Fruit fly (Drosophila melanogaster): ENCODE data around the gene Sfp24Bc.
A peak's percentile ranks its signal among the peaks of the same experiment; 100 is the strongest.

Sfp24Bc gene

dm6 chr2L:3657349-3658142 lies 12.8 kb downstream of the Sfp24Bc start (continued):
- TF ChIP-seq CG42726 (GFP tag; IDR thresholded peaks at IDR 0.05; ENCODE audit: partially characterized antibody) (peak; percentile 90), CG17385 (GFP tag; optimal IDR thresholded peaks at IDR 0.05) (peak; percentile 24), Ptx1 (GFP tag; IDR thresholded peaks at IDR 0.05) (peak; percentile 53), Trl (optimal IDR thresholded peaks at IDR 0.05) (peak; percentile 48 to 60), Trl (GFP tag; optimal IDR thresholded peaks at IDR 0.05) (peak; percentile 74), CG9817 (tag; optimal IDR thresholded peaks at IDR 0.05) (peak; percentile 51), her (GFP tag; optimal IDR thresholded peaks at IDR 0.05) (peak; percentile 57), sd (tag; optimal IDR thresholded peaks at IDR 0.05) (peak; percentile 84), sna (GFP tag; IDR thresholded peaks at IDR 0.05; ENCODE audit: partially characterized antibody) (no peak), CG17328 (GFP tag; IDR thresholded peaks at IDR 0.05) (peak; percentile 51; the same call in 1 of the 2 replicates), CG1529 (GFP tag; optimal IDR thresholded peaks at IDR 0.05) (no peak), mirr (GFP tag; optimal IDR thresholded peaks at IDR 0.05) (peak; percentile 56), CG11247 (GFP tag; IDR thresholded peaks at IDR 0.05) (peak; percentile 66), vfl (GFP tag; optimal IDR thresholded peaks at IDR 0.05) (peak; percentile 21), dan (GFP tag; IDR thresholded peaks at IDR 0.05) (no peak), CG7357 (GFP tag; IDR thresholded peaks at IDR 0.05) (no peak), CG10543 (GFP tag; optimal IDR thresholded peaks at IDR 0.05) (no peak), ci (GFP tag; IDR thresholded peaks at IDR 0.05) (peak; percentile 84; the same call in 2 of the 3 replicates), D19B (GFP tag; optimal IDR thresholded peaks at IDR 0.05) (no peak), ewg (GFP tag; optimal IDR thresholded peaks at IDR 0.05) (peak; percentile 42), CG6272 (GFP tag; IDR thresholded peaks at IDR 0.05) (peak; percentile 55), ssp (GFP tag; IDR thresholded peaks at IDR 0.05) (peak; percentile 36; the same call in 1 of the 2 replicates), CG8089 (GFP tag; optimal IDR thresholded peaks at IDR 0.05) (peak; percentile 21), HLH3B (GFP tag; IDR thresholded peaks at IDR 0.05) (peak; percentile 15; the same call in 1 of the 2 replicates), HmgZ (tag; optimal IDR thresholded peaks at IDR 0.05) (peak; percentile 92), caup (GFP tag; optimal IDR thresholded peaks at IDR 0.05; ENCODE audit: severe bottlenecking) (peak; percentile 27), nerfin-2 (GFP tag; IDR thresholded peaks at IDR 0.05; ENCODE audit: partially characterized antibody) (no peak), sisA (GFP tag; IDR thresholded peaks at IDR 0.05) (peak; percentile 57), bbx (GFP tag; IDR thresholded peaks at IDR 0.05; ENCODE audit: partially characterized antibody) (peak; percentile 81), CG32772 (GFP tag; IDR thresholded peaks at IDR 0.05) (peak; percentile 67), Mrtf (GFP tag; IDR thresholded peaks at IDR 0.05) (no peak), Jarid2 (GFP tag; optimal IDR thresholded peaks at IDR 0.05) (no peak), Stat92E (GFP tag; optimal IDR thresholded peaks at IDR 0.05) (peak in 1 of 3 experiments; percentile 50), CG3163 (GFP tag; optimal IDR thresholded peaks at IDR 0.05) (peak; percentile 89), CG14441 (GFP tag; IDR thresholded peaks at IDR 0.05) (peak; percentile 62), slbo (GFP tag; IDR thresholded peaks at IDR 0.05) (peak; percentile 52; the same call in 1 of the 2 replicates), unc-4 (GFP tag; IDR thresholded peaks at IDR 0.05; ENCODE audit: partially characterized antibody) (peak; percentile 43; the same call in 1 of the 2 replicates), lmd (GFP tag; IDR thresholded peaks at IDR 0.05) (peak; percentile 55), CG2120 (GFP tag; optimal IDR thresholded peaks at IDR 0.05) (peak; percentile 52), CG13424 (tag; optimal IDR thresholded peaks at IDR 0.05) (peak; percentile 12), amos (GFP tag; IDR thresholded peaks at IDR 0.05; ENCODE audit: partially characterized antibody) (peak; percentile 83; the same call in 1 of the 2 replicates), CG16813 (GFP tag; IDR thresholded peaks at IDR 0.05; ENCODE audit: partially characterized antibody) (peak; percentile 62), vnd (GFP tag; IDR thresholded peaks at IDR 0.05; ENCODE audit: partially characterized antibody) (no peak), CG9727 (GFP tag; optimal IDR thresholded peaks at IDR 0.05) (peak; percentile 16), CG17361 (GFP tag; IDR thresholded peaks at IDR 0.05) (0 out of 3 replicates have a peak, but pooled peaks have one; percentile 47), dpn (GFP tag; optimal IDR thresholded peaks at IDR 0.05) (peak; percentile 43 to 71), insv (GFP tag; optimal IDR thresholded peaks at IDR 0.05) (peak in 1 of 2 experiments; percentile 75), pnt (GFP tag; optimal IDR thresholded peaks at IDR 0.05) (peak; percentile 62)
